Fruit fly (Drosophila melanogaster) Kc167 (cell line): ENCODE results near the gene CG5026.

Source experiments
- Myc ChIP-seq: fragments of >200 bp; optimal IDR thresholded peaks from 2 replicates; lab custom pipeline; 2017; ENCODE audit warnings: missing external identifiers
- Sin3A ChIP-seq: fragments of >200 bp; optimal IDR thresholded peaks from 2 replicates; lab custom pipeline; 2018; ENCODE audit warnings: missing external identifiers
- h ChIP-seq: fragments of >200 bp; optimal IDR thresholded peaks from 3 replicates; lab custom pipeline; 2018; ENCODE audit warnings: missing external identifiers
- insv ChIP-seq: fragments of >200 bp; optimal IDR thresholded peaks from 3 replicates; lab custom pipeline; 2018; ENCODE audit warnings: missing external identifiers
- psq ChIP-seq: fragments of >200 bp; optimal IDR thresholded peaks from 2 replicates; lab custom pipeline; 2017; ENCODE audit warnings: missing external identifiers
- ttk ChIP-seq: sonication (Bioruptor generic); optimal IDR thresholded peaks from 2 replicates; lab custom pipeline; 2017; ENCODE audit warnings: missing external identifiers

CG5026 gene

DNA sequence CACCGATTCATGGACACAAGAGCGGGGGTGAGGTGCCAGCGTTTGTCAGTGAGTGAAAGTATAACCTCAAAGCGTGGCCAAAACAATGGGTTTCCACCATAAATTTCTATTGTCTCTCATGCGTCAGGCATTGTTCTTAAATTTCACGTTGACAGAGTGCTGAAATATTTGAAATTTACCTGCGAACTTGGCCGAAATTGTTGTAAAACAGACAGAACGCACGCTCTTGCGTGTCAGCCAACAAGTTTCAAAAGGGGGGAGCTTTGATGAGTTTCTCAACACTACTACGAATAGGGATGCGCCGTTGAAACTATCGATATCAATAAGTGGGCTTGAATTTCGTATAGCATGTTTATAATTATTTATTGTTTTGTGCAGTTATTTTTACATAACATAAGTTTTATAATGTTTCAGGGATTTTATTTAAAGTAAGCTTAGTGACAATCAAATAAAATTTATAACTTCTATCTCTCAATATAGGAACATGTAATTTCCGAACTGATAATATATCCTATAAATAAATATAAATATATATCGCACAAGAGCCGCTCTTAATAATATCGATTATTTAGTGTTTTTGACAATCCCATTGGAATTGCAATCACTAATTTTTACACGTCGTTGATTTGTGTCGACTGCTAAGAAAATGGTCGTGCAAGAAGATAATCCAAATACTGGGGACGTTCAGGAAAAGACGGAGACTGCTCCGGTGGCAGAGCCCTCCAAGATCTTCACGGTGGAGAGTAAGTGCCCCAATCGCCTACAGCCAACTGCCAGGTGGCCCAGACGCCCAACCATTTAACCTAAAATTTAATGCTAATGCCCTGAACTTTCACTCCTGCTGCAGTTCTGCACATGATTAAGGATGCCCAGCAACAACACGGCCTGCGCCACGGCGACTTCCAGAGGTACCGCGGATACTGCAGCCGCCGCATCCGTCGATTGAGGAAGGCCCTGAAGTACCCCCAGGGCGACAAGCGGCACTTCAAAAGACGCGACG, 6.5 kb downstream of the CG5026 start, which contains the start of the genes pix and Srp68:
TSS of gene pix (minus strand) at position 288 of the 1,000 bp plus-strand sequence.
TSS of gene Srp68 (plus strand) at position 569 of the 1,000 bp plus-strand sequence.
- TF ChIP-seq ttk (no peak), psq (lab: Kevin White, UChicago) (no peak), h (no peak), insv (lab: Kevin White, UChicago) (no peak), Sin3A (lab: Kevin White, UChicago) (no peak), Myc (no peak)

DNA sequence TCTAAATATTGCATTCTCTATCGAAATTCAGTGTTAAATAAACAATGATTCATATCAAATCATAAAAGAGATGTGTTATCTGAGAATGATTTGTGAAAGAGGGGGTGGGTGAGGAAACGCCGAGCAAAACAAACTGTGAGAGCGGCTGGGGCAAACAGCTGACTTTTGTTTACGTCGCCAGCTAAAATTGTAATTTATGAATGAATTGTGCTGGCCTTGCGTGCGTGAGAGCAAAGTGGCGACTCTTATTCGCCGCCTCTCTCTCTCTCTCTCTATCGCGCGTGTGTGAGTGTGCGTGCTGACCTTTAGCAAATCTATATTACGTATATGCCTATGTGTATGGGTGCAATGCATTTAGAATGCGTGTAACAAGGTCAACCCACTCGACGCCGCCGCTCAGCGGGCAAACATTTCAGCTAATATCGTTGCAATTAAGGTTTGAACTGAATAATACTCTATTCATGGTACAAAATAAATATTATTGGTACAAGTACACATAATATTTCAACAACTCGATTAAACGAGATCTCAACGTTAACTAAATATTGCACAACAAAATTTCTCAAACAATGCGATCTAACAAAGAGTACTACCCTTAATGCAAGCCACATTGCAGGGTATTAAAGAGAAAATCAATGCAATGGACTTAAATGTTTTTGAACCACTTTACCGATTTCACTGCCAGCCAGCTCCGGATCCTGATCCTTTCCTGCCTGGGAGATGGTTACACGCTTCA, 10.5 kb downstream of the CG5026 start:
- no peak for TF ChIP-seq Sin3A (lab: Kevin White, UChicago)
- TF ChIP-seq ttk: no peak
- TF ChIP-seq insv (lab: Kevin White, UChicago): no peak
- TF ChIP-seq psq (lab: Kevin White, UChicago): no peak
- no peak for TF ChIP-seq Myc
- TF ChIP-seq h: no peak

DNA sequence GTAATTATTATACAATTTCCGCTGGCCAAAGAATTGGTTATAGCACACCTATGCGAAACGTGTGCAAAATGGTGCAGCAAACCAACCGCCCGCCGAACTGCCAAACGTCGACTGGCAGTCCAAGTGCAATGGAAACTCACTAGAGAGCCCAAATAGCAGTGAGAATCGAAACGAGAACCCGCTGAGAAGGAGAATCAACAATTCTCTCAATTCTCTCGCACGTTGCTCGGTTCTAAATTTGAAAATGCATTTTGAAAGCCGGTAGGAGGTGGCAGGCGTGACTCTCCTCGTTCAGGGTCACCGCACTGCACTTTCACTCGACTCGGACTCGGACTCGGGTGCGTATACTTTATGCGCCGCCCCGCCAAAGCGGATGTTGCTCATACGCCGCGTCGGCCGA, 11.5 kb downstream of the CG5026 start, which contains the start of gene CG5644:
TSS of gene CG5644 (minus strand) at position 101 of the 400 bp plus-strand sequence.
- TF ChIP-seq insv (lab: Kevin White, UChicago): no peak
- TF ChIP-seq ttk: no peak
- TF ChIP-seq h: no peak

DNA sequence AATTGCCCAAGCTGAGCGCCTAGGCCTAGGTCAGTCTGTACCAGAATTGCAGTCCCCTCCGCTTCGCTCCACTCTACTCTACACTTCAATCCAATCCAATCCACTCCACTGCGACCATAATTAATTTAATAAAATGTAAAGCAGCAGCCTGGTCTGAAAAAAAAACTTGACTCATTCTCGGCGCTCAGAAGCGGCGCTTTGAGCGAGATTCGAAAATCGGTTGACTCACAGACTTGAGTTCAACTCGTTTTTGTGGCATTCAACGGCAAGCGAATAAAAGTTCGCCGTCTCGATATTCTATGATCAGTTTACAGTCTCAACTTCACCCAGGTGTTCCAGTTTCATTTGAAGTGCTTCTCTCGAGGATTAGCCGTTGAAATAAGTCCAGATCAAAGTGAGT, 13.2 kb downstream of the CG5026 start, which contains the start of gene CG13314:
TSS of gene CG13314 (plus strand) at position 301 of the 400 bp plus-strand sequence.
- TF ChIP-seq insv (lab: Kevin White, UChicago) (no peak), Sin3A (lab: Kevin White, UChicago) (no peak), h (no peak), psq (lab: Kevin White, UChicago) (no peak), ttk (no peak), Myc (no peak)

DNA sequence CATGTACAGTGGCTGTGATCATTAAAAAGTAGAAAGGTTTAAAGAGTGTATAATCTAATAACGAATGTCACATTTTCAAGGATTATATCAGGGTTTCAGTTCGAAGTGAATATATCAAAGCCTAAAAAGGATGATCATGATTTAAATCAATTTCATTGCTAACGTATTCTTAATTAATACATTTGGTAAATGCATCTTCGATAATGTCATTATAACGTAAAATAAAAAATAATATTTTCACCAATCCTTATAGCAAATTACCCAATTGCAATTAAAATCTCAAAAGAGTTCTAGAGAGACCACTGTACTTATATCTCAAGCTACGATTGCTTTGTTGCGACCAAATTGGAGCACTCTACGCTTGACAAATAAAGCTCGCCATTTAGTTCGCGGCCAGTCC, 13.7 kb downstream of the CG5026 start:
- no peak for TF ChIP-seq insv (lab: Kevin White, UChicago)
- no peak for TF ChIP-seq h

DNA sequence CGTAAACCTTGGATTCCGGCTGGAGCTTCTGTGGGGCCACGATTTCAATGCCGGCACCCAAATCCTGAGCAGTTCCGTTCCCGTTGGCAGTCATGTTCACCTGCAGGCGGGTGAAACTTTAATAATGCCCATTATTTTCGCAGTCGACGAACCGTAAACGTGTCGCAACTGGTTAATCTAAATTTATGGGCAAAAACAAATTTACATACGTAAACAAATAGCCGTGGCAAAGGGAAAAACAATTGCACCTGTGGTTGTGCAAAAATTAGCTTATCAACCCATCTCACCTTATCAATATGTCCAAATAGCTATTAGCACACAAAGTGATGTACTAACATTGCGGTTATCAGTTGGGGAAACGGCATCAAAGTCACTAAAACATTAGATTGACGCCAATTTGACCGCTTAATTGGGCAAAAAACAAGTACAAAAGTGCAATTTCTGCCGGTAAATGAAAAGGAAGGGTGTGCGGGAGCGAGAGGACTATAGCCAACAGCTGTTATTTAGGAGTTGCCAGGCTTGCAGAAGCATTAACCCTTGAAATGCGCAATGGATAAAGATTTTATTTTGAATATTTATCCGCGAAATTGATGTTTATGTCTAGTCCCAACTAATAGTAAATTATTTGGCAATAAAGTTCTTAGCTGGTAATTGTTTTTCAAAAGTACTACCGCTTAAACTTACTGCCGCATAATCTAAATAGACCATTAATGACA, 17.0 kb downstream of the CG5026 start:
- TF ChIP-seq psq (lab: Kevin White, UChicago): no peak

DNA sequence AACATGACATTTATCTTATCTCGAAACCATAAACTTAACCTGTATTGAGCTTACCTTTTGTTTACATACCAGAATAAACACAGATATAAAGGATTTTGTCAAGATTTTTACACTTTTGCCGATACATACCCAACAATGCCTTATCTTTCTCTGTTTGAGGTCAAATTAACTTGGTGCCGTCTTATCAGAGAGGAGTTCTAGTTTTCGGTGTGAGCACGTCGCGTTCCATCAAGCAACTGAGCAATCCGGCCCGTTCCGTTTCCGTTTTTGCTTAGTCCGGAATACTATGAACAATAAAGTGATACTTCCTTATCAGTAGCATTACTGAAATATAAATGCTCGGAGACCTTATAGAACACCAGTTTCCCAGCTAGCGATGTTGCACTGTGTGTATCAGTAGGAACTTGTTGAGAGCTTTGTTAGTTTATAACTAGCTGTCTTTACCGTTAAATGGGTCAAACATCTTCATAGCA, 17.6 kb downstream of the CG5026 start, which contains the start of gene Galk:
TSS of gene Galk (minus strand) at position 244 of the 473 bp plus-strand sequence.
- TF ChIP-seq psq (lab: Kevin White, UChicago) (no peak), ttk (no peak), Sin3A (lab: Kevin White, UChicago) (no peak), h (no peak), insv (lab: Kevin White, UChicago) (no peak), Myc (no peak)

DNA sequence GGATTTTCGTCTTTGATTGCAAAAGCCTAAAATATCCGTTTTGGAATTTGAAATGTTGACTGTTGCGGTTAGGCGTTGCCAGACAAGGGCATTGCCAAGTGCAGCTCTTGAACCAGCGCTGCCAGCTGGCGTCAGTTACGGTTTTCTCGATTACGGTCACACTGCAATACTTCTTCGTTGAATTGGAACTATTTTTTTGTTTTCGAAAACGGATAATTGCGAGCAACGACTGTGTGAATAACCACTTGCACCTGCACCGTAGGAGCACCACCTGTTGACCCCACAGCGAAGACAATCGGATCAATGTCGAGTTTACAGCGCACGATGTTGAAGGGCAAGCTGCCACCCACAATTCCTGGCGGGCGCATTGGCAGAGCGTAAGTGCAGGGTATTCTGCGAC, 18.3 kb downstream of the CG5026 start, which contains the start of gene CG5068:
TSS of gene CG5068 (plus strand) at position 129 of the 400 bp plus-strand sequence.
- TF ChIP-seq psq (lab: Kevin White, UChicago) (no peak), Myc (no peak), ttk (no peak), h (no peak), Sin3A (lab: Kevin White, UChicago) (no peak), insv (lab: Kevin White, UChicago) (no peak)

DNA sequence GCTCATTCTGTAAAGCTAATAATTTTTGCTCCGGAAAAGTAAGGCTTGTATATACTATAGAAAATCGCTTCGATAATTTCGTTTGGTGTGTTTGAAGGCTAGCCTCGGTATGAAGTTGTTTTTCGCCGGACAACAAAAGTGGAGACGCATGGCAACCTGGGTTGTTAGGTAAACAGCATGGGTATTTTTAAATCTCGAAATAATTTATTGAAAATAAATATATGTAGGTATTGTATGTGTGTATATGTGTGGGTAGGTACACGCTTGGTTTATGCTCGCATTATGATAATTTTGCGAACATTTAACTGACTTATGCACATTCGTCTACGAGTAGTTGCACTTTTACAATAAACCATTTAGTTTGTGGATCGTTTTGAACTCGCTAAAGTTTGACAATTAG, 21.8 kb downstream of the CG5026 start, which contains the start of gene CG5280:
TSS of gene CG5280 (minus strand) at position 101 of the 400 bp plus-strand sequence.
- TF ChIP-seq insv (lab: Kevin White, UChicago) (no peak), ttk (no peak), psq (lab: Kevin White, UChicago) (no peak), Sin3A (lab: Kevin White, UChicago) (no peak), Myc (no peak), h (no peak)

DNA sequence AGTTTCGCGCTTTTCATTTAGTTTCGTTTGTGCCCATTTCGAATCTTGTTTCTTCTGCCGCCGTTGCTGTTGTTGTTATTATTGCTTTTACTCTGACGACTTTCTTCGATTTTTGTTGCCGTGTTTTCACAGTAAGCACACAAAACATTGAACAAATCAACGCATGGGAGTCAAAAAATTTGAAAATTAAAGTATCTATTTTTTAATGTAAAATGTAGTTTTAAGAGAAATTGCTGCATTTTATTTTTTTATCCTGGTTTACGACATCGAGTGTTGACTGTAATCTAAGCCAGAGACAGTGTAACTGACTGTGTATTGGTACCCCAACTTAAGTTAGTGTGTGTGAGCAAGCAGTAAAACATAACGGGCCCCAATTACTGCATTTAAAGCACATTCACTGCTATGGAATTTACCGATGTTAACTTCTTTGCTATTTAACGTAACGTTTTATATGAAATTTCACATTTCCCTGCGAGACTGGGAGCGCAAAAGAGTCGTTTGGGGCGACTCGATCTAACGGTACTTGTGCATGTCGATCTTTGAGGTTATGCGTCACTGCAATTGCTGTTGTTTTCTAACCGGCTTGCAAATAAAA, 27.9 kb downstream of the CG5026 start:
- TF ChIP-seq Myc: no peak
- no peak for TF ChIP-seq h
- no peak for TF ChIP-seq psq (lab: Kevin White, UChicago)
- no peak for TF ChIP-seq ttk

DNA sequence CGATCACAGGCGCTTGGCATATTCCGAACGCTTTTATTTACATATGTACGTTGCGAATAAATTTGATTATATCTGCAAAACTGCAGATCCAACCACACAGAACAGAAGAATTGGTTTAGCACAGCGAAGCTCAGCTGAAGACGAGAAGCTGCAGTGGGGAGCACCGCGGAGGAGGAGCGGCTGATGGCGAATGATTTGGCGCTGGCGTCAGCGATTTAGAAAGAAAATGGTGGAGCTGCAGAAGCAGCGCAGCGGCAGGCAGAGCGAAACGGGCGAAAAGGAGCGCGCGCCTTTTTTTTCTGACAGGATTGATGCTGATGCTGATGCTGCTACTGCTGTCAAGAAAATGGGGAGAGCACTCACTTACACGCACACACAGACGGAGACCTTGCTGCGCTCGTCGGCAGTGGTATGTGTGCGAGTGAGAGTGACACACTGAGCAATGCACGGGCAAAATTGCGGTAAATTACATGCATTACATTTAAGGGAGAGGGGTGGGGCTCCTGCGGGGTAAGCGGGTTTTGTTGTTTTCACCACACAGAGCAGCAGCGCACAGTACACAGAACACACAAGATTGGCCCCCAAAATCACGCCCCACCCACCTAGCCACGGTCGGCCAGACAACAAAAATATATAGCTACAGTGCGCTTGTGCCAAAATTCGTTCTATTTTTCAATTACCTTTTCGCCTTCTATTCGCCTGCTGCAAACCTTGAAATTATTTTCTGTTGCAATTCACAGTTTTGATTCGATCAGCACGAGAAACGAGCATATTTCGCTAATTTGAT, 28.8 kb downstream of the CG5026 start:
- TF ChIP-seq Myc (no peak), h (no peak), psq (lab: Kevin White, UChicago) (no peak), insv (lab: Kevin White, UChicago) (no peak)
